Fruit fly (Drosophila melanogaster) whole organism, embryonic: ENCODE data around the gene RfC4.

Experiments used
- B-H1 ChIP-seq: fragments of 200-800 bp; sonication (Bioruptor generic); IDR thresholded peaks from 3 replicates; pipeline ENCODE4 v1.3.6; 2022; ENCODE audit warnings: missing biosample characterization, missing genetic modification characterization
- CG15479 ChIP-seq: fragments of 200-800 bp; sonication (Bioruptor generic); optimal IDR thresholded peaks from 3 replicates; lab custom pipeline; 2019; ENCODE audit warnings: missing biosample characterization, mild to moderate bottlenecking, missing genetic modification characterization, moderate library complexity
- CG17802 ChIP-seq: fragments of 200-800 bp; sonication (Bioruptor generic); optimal IDR thresholded peaks from 2 replicates; lab custom pipeline; 2018; ENCODE audit warnings: missing biosample characterization, mild to moderate bottlenecking, missing genetic modification characterization, moderate library complexity
- CG18011 ChIP-seq: fragments of 200-800 bp; sonication (Bioruptor generic); optimal IDR thresholded peaks from 2 replicates; lab custom pipeline; 2017; ENCODE audit warnings: missing biosample characterization, missing genetic modification characterization, mild to moderate bottlenecking, moderate library complexity, missing genotype
- CG18619 ChIP-seq: fragments of 200-800 bp; sonication (Bioruptor generic); optimal IDR thresholded peaks from 3 replicates; lab custom pipeline; 2017; ENCODE audit warnings: missing biosample characterization, mild to moderate bottlenecking, missing genetic modification characterization
- CG3726 ChIP-seq: fragments of 200-800 bp; sonication (Bioruptor generic); IDR thresholded peaks from 3 replicates; pipeline ENCODE4, ENCODE4 v1.3.6; 2022; ENCODE audit warnings: missing biosample characterization, missing genetic modification characterization
- CG4404 ChIP-seq: fragments of 200-800 bp; sonication (Bioruptor generic); IDR thresholded peaks from 2 replicates; pipeline ENCODE4 v1.3.6; 2022; ENCODE audit warnings: missing biosample characterization, missing genetic modification characterization
- CG4820 ChIP-seq: fragments of 200-800 bp; sonication (Bioruptor generic); optimal IDR thresholded peaks from 3 replicates; lab custom pipeline; 2016; ENCODE audit warnings: missing biosample characterization, missing genetic modification characterization
- CG5180 ChIP-seq: fragments of 200-800 bp; sonication (Bioruptor generic); optimal IDR thresholded peaks from 3 replicates; lab custom pipeline; 2017; ENCODE audit warnings: missing biosample characterization, missing genetic modification characterization, mild to moderate bottlenecking, moderate library complexity, missing genetic modification reagents
- CG6254 ChIP-seq: fragments of 200-800 bp; sonication (Bioruptor generic); optimal IDR thresholded peaks from 3 replicates; lab custom pipeline; 2017; ENCODE audit warnings: mild to moderate bottlenecking, missing biosample characterization, missing genetic modification reagents, missing genetic modification characterization
- CG6272 ChIP-seq: fragments of 200-800 bp; sonication (Bioruptor generic); IDR thresholded peaks from 2 replicates; pipeline ENCODE4 v1.3.6; 2022; ENCODE audit warnings: missing biosample characterization, missing genetic modification characterization
- CG6683 ChIP-seq: fragments of 200-800 bp; sonication (Bioruptor generic); optimal IDR thresholded peaks from 2 replicates; lab custom pipeline; 2017; ENCODE audit warnings: missing biosample characterization, mild to moderate bottlenecking, missing genetic modification characterization, missing genetic modification reagents
- CG6689 ChIP-seq: fragments of 200-800 bp; sonication (Bioruptor generic); IDR thresholded peaks from 2 replicates; pipeline ENCODE4 v1.3.6; 2022; ENCODE audit warnings: missing biosample characterization, missing genetic modification characterization
- CG8281 ChIP-seq: fragments of 200-800 bp; sonication (Bioruptor generic); optimal IDR thresholded peaks from 2 replicates; lab custom pipeline; 2018; ENCODE audit warnings: missing biosample characterization, mild to moderate bottlenecking, missing genetic modification characterization, moderate library complexity
- CG9609 ChIP-seq: fragments of 200-800 bp; sonication (Bioruptor generic); optimal IDR thresholded peaks from 3 replicates; lab custom pipeline; 2016; ENCODE audit warnings: missing biosample characterization, missing genetic modification characterization
- Camta ChIP-seq: fragments of 200-800 bp; sonication (Bioruptor generic); optimal IDR thresholded peaks from 2 replicates; lab custom pipeline; 2016; ENCODE audit warnings: missing biosample characterization, missing genetic modification characterization
- Dad ChIP-seq: fragments of 200-800 bp; sonication (Bioruptor generic); optimal IDR thresholded peaks from 3 replicates; lab custom pipeline; 2016; ENCODE audit warnings: missing biosample characterization, missing genetic modification characterization
- Dek ChIP-seq: fragments of 200-800 bp; sonication (Bioruptor generic); optimal IDR thresholded peaks from 3 replicates; lab custom pipeline; 2019; ENCODE audit warnings: missing biosample characterization, mild to moderate bottlenecking, missing genetic modification characterization, moderate library complexity
- Doc3 ChIP-seq: fragments of 200-800 bp; sonication (Bioruptor generic); IDR thresholded peaks from 3 replicates; pipeline ENCODE4 v1.3.6; 2022; ENCODE audit warnings: missing biosample characterization, missing genetic modification characterization; ENCODE audit not compliant: partially characterized antibody
- HHEX ChIP-seq: fragments of 200-800 bp; sonication (Bioruptor generic); optimal IDR thresholded peaks from 3 replicates; lab custom pipeline; 2017; ENCODE audit warnings: missing biosample characterization, mild to moderate bottlenecking, missing genetic modification characterization, missing genetic modification reagents
- Hand ChIP-seq: fragments of 200-800 bp; sonication (Bioruptor generic); optimal IDR thresholded peaks from 2 replicates; lab custom pipeline; 2017; ENCODE audit warnings: mild to moderate bottlenecking, missing biosample characterization, missing genetic modification reagents, missing genetic modification characterization
- Hmr ChIP-seq: fragments of 200-800 bp; sonication (Bioruptor generic); optimal IDR thresholded peaks from 3 replicates; lab custom pipeline; 2017; ENCODE audit warnings: mild to moderate bottlenecking, missing biosample characterization, missing genetic modification reagents, missing genetic modification characterization
- Med ChIP-seq: fragments of 200-800 bp; sonication (Bioruptor generic); peaks from one replicate; lab custom pipeline; 2016; ENCODE audit warnings: missing biosample characterization, missing genetic modification characterization, mild to moderate bottlenecking, inconsistent platforms, moderate library complexity
- Sox100B ChIP-seq: fragments of 200-800 bp; sonication (Bioruptor generic); optimal IDR thresholded peaks from 3 replicates; lab custom pipeline; 2018; ENCODE audit warnings: missing biosample characterization, mild to moderate bottlenecking, missing genetic modification characterization
- Ssrp ChIP-seq: fragments of 200-800 bp; sonication (Bioruptor generic); optimal IDR thresholded peaks from 2 replicates; lab custom pipeline; 2018; ENCODE audit warnings: missing biosample characterization, mild to moderate bottlenecking, missing genetic modification characterization, moderate library complexity
- Tbp ChIP-seq: fragments of >200 bp; optimal IDR thresholded peaks from 2 replicates; lab custom pipeline; 2018; ENCODE audit warnings: missing biosample characterization, missing genetic modification characterization
- Xbp1 ChIP-seq: fragments of 200-800 bp; sonication (Bioruptor generic); optimal IDR thresholded peaks from 3 replicates; lab custom pipeline; 2016; ENCODE audit warnings: missing biosample characterization, mild to moderate bottlenecking, missing genetic modification characterization
- Xrp1 ChIP-seq: fragments of 200-800 bp; sonication (Bioruptor generic); IDR thresholded peaks from 2 replicates; pipeline ENCODE4 v1.3.6; 2022; ENCODE audit warnings: missing biosample characterization, missing genetic modification characterization
- ab ChIP-seq: fragments of 200-800 bp; sonication (Bioruptor generic); optimal IDR thresholded peaks from 2 replicates; lab custom pipeline; 2016; ENCODE audit warnings: missing biosample characterization, missing genetic modification characterization
- ash1 ChIP-seq: fragments of 200-800 bp; sonication (Bioruptor generic); optimal IDR thresholded peaks from 2 replicates; lab custom pipeline; 2018; ENCODE audit warnings: missing biosample characterization, mild to moderate bottlenecking, missing genetic modification characterization
- btn ChIP-seq: fragments of 200-800 bp; sonication (Bioruptor generic); optimal IDR thresholded peaks from 2 replicates; lab custom pipeline; 2016; ENCODE audit warnings: missing biosample characterization, missing genetic modification characterization
- chm ChIP-seq: fragments of 200-800 bp; sonication (Bioruptor generic); IDR thresholded peaks from 2 replicates; pipeline ENCODE4 v1.3.6; 2022; ENCODE audit warnings: missing biosample characterization, missing genetic modification characterization
- da ChIP-seq: fragments of 200-800 bp; sonication (Bioruptor generic); optimal IDR thresholded peaks from 2 replicates; lab custom pipeline; 2016; ENCODE audit warnings: missing biosample characterization, missing genetic modification characterization
- dm ChIP-seq: fragments of 200-800 bp; sonication (Bioruptor generic); optimal IDR thresholded peaks from 3 replicates; lab custom pipeline; 2016; ENCODE audit warnings: missing biosample characterization, missing genetic modification characterization
- ewg ChIP-seq: fragments of 200-800 bp; sonication (Bioruptor generic); optimal IDR thresholded peaks from 3 replicates; lab custom pipeline; 2017; ENCODE audit warnings: mild to moderate bottlenecking, missing biosample characterization, missing genetic modification reagents, missing genetic modification characterization
- gem ChIP-seq: fragments of 200-800 bp; sonication (Bioruptor generic); optimal IDR thresholded peaks from 2 replicates; lab custom pipeline; 2019; ENCODE audit warnings: missing biosample characterization, mild to moderate bottlenecking, missing genetic modification characterization, moderate library complexity
- lilli ChIP-seq: fragments of 200-800 bp; sonication (Bioruptor generic); optimal IDR thresholded peaks from 3 replicates; lab custom pipeline; 2016; ENCODE audit warnings: missing biosample characterization, missing genetic modification characterization
- luna ChIP-seq: fragments of 200-800 bp; sonication (Bioruptor generic); optimal IDR thresholded peaks from 2 replicates; lab custom pipeline; 2016; ENCODE audit warnings: missing biosample characterization, missing genetic modification characterization
- nau ChIP-seq: fragments of 200-800 bp; sonication (Bioruptor generic); optimal IDR thresholded peaks from 3 replicates; lab custom pipeline; 2017; ENCODE audit warnings: missing biosample characterization, mild to moderate bottlenecking, missing genetic modification characterization, missing genetic modification reagents
- p53 ChIP-seq: fragments of 200-800 bp; sonication (Bioruptor generic); optimal IDR thresholded peaks from 2 replicates; lab custom pipeline; 2016; ENCODE audit warnings: missing biosample characterization, missing genetic modification characterization
- pb ChIP-seq: fragments of 200-800 bp; sonication (Bioruptor generic); optimal IDR thresholded peaks from 3 replicates; lab custom pipeline; 2016; ENCODE audit warnings: missing biosample characterization, missing genetic modification characterization
- pum ChIP-seq: fragments of 200-800 bp; sonication (Bioruptor generic); optimal IDR thresholded peaks from 2 replicates; lab custom pipeline; 2016; ENCODE audit warnings: missing biosample characterization, missing genetic modification characterization
- sc ChIP-seq, 3 experiments: fragments of >200 bp in 2 of 3; fragments of 200-800 bp in 1 of 3; sonication (Bioruptor generic) in 1 of 3; optimal IDR thresholded peaks; 2 replicates in 2 of 3; 3 replicates in 1 of 3; lab custom pipeline; 2017; ENCODE audit warnings: mild to moderate bottlenecking in 1 of 3, missing biosample characterization in 1 of 3, missing genetic modification characterization in 1 of 3, missing genetic modification reagents in 1 of 3
- sim ChIP-seq: fragments of 200-800 bp; sonication (Bioruptor generic); IDR thresholded peaks from 2 replicates; pipeline ENCODE4 v1.3.6; 2022; ENCODE audit warnings: missing biosample characterization, missing genetic modification characterization
- slbo ChIP-seq: fragments of 200-800 bp; sonication (Bioruptor generic); IDR thresholded peaks from 2 replicates; pipeline ENCODE4 v1.3.6; 2022; ENCODE audit warnings: missing biosample characterization, missing genetic modification characterization
- vnd ChIP-seq: fragments of 200-800 bp; sonication (Bioruptor generic); IDR thresholded peaks from 3 replicates; pipeline ENCODE4 v1.3.6; 2022; ENCODE audit warnings: missing biosample characterization, missing genetic modification characterization; ENCODE audit not compliant: partially characterized antibody
- wor ChIP-seq: fragments of 200-800 bp; sonication (Bioruptor generic); IDR thresholded peaks from 2 replicates; pipeline ENCODE4 v1.3.6; 2022; ENCODE audit warnings: missing biosample characterization, missing genetic modification characterization
- yki ChIP-seq: fragments of >200 bp; optimal IDR thresholded peaks from 3 replicates; lab custom pipeline; 2018
- zfh1 ChIP-seq: fragments of 200-800 bp; sonication (Bioruptor generic); IDR thresholded peaks from 3 replicates; pipeline ENCODE4 v1.3.6; 2022; ENCODE audit warnings: missing biosample characterization, missing genetic modification characterization

RfC4 gene

DNA sequence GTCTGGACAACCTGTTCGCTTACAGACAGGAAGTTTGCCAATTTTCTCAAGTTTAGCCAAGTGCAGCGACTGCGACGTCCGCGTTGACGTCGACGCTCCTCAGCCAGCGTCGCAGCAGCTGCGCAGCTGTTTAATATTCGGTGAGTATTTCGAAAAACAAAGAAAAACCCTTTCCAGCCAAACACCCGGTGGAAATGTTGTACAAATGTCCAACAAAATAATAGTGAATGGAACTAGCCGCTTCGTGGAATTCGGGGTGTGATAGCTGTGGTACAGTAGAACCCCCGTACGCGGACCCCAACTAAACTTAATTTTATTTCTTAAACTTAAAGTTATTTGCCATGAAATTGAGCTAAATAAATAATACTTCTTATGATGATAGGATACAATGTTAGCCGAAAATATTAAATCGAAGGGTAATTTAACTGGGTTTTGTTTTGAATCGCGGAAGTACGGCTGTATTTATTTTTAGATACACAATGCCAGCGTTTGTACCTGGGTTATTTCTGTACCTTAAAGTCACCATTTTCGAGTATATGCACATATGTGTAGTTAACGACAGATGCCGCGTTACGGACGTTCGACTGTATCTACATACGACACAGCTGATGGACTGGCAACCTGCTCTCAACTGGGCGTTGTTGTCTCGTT, 26.9 kb downstream of the RfC4 start (continued):
- TF ChIP-seq Dad (GFP tag; lab: Kevin White, UChicago) = peak; percentile 52
- TF ChIP-seq Med = peak; percentile 90
- TF ChIP-seq pb (GFP tag; lab: Kevin White, UChicago) = peak; percentile 74
- peak; percentile 82 for TF ChIP-seq gem
- TF ChIP-seq da = peak; percentile 19
- TF ChIP-seq wor (GFP tag; lab: Robert Waterston, UW) = 0 out of 2 replicates have a peak, but pooled peaks have one; percentile 35
- no peak for TF ChIP-seq sc (optimal IDR thresholded peaks at IDR 0.05; lab: Kevin White, UChicago)
- TF ChIP-seq sc (GFP tag; optimal IDR thresholded peaks at IDR 0.05; lab: Kevin White, UChicago) = peak; percentile 59
- peak; percentile 72 for TF ChIP-seq CG18619
- TF ChIP-seq CG15479 (GFP tag; lab: Kevin White, UChicago) = no peak
- peak; percentile 25 for TF ChIP-seq btn (GFP tag; lab: Kevin White, UChicago)
- TF ChIP-seq HHEX = peak; percentile 79
- peak; percentile 68 for TF ChIP-seq CG5180
- TF ChIP-seq Tbp = no peak
- TF ChIP-seq CG9609 (GFP tag; lab: Kevin White, UChicago) = peak; percentile 56
- TF ChIP-seq dm = peak; percentile 26
- TF ChIP-seq Hand (GFP tag; lab: Kevin White, UChicago) = peak; percentile 53
- TF ChIP-seq slbo (GFP tag; lab: Robert Waterston, UW) = peak; percentile 65
- peak; percentile 85 for TF ChIP-seq Sox100B (GFP tag; lab: Kevin White, UChicago)
- no peak for TF ChIP-seq yki
- TF ChIP-seq pum (GFP tag; lab: Kevin White, UChicago) = peak; percentile 62
- peak; percentile 66 for TF ChIP-seq CG4820 (GFP tag; lab: Kevin White, UChicago)
- TF ChIP-seq CG6272 = peak; percentile 58
- no peak for TF ChIP-seq ash1 (GFP tag; lab: Kevin White, UChicago)
- TF ChIP-seq Camta = peak; percentile 78
- TF ChIP-seq B-H1 = 0 out of 3 replicates have a peak, but pooled peaks have one; percentile 18
- TF ChIP-seq vnd (GFP tag; lab: Robert Waterston, UW) = no peak
- TF ChIP-seq nau = peak; percentile 54
- TF ChIP-seq ewg (GFP tag; lab: Kevin White, UChicago) = peak; percentile 56
- peak; percentile 57; the same call in 1 of the 2 replicates for TF ChIP-seq CG6689 (GFP tag; lab: Robert Waterston, UW)
- TF ChIP-seq CG17802 = no peak
- TF ChIP-seq CG18011 (GFP tag; lab: Kevin White, UChicago) = peak; percentile 44
- peak; percentile 60 for TF ChIP-seq CG6683 (GFP tag; lab: Kevin White, UChicago)
- TF ChIP-seq Xbp1 = peak; percentile 72
- TF ChIP-seq ab (GFP tag; lab: Kevin White, UChicago) = peak; percentile 33
- peak; percentile 81 for TF ChIP-seq Xrp1 (GFP tag; lab: Robert Waterston, UW)
- TF ChIP-seq Ssrp = peak; percentile 70
- TF ChIP-seq Doc3 (GFP tag; lab: Robert Waterston, UW) = no peak
- no peak for TF ChIP-seq chm
- peak; percentile 45 for TF ChIP-seq CG8281 (tag; lab: Kevin White, UChicago)
- peak; percentile 71 for TF ChIP-seq sim (GFP tag; lab: Robert Waterston, UW)
- no peak for TF ChIP-seq luna (GFP tag; lab: Kevin White, UChicago)
- TF ChIP-seq zfh1 (GFP tag; lab: Robert Waterston, UW) = peak; percentile 60; the same call in 2 of the 3 replicates
- TF ChIP-seq Hmr = peak; percentile 77
- TF ChIP-seq lilli (GFP tag; lab: Kevin White, UChicago) = peak; percentile 80
- TF ChIP-seq CG4404 (GFP tag; lab: Robert Waterston, UW) = peak; percentile 54; the same call in 1 of the 2 replicates
- no peak for TF ChIP-seq p53 (GFP tag; lab: Kevin White, UChicago)
- no peak for TF ChIP-seq CG3726
- TF ChIP-seq CG6254 = peak; percentile 64
- peak; percentile 64 for TF ChIP-seq Dek (tag; lab: Kevin White, UChicago)
